Worm (Caenorhabditis elegans) whole organism, L1 larva: ENCODE results near the gene K11G12.6.

Experiments
- aha-1 ChIP-seq: fragments of 150-350 bp; optimal IDR thresholded peaks from 2 replicates; lab custom pipeline; 2014; ENCODE audit warnings: missing biosample characterization, missing genetic modification characterization
- aly-2 ChIP-seq: fragments of 150-350 bp; optimal IDR thresholded peaks from 2 replicates; lab custom pipeline; 2014; ENCODE audit warnings: missing biosample characterization, missing genetic modification characterization
- ama-1 ChIP-seq: fragments of 150-350 bp; optimal IDR thresholded peaks from 2 replicates; lab custom pipeline; 2014
- blmp-1 ChIP-seq: fragments of 150-350 bp; optimal IDR thresholded peaks from 2 replicates; lab custom pipeline; 2014; ENCODE audit warnings: missing biosample characterization, missing genetic modification characterization
- ceh-63 ChIP-seq: fragments of 200-800 bp; sonication (Bioruptor generic); optimal IDR thresholded peaks from 2 replicates; lab custom pipeline; 2018; ENCODE audit warnings: mild to moderate bottlenecking, missing genetic modification characterization, missing compliant biosample characterization
- ceh-82 ChIP-seq, 3 experiments: fragments of 150-350 bp in 1 of 3; sonication (generic microtip) in 2 of 3; optimal IDR thresholded peaks; 2 replicates each; lab custom pipeline; 2014 to 2017; ENCODE audit warnings: missing biosample characterization in 3 of 3, missing genetic modification characterization in 3 of 3
- dpl-1 ChIP-seq, 3 experiments: fragments of 150-350 bp in 2 of 3; sonication (generic microtip) in 1 of 3; optimal IDR thresholded peaks; 2 replicates each; lab custom pipeline; 2014 to 2017; ENCODE audit warnings: missing biosample characterization in 3 of 3, missing genetic modification characterization in 3 of 3, missing genetic modification reagents in 3 of 3
- efl-1 ChIP-seq, 4 experiments: fragments of 150-350 bp; optimal IDR thresholded peaks in 3 of 4; peaks in 1 of 4; 1 replicate in 1 of 4; 2 replicates in 3 of 4; lab custom pipeline; 2014; ENCODE audit warnings: missing biosample characterization in 2 of 4, missing genetic modification characterization in 2 of 4, missing genetic modification reagents in 2 of 4
- egl-13 ChIP-seq: sonication (generic microtip); optimal IDR thresholded peaks from 2 replicates; lab custom pipeline; 2016; ENCODE audit warnings: missing genotype, missing genetic modification reagents, missing genetic modification characterization, missing compliant biosample characterization
- elt-2 ChIP-seq: sonication (generic microtip); optimal IDR thresholded peaks from 2 replicates; lab custom pipeline; 2016; ENCODE audit warnings: missing genetic modification characterization, mild to moderate bottlenecking, inconsistent platforms, missing compliant biosample characterization, missing genetic modification reagents
- elt-3 ChIP-seq, 6 experiments: fragments of 150-350 bp in 1 of 6; sonication (generic microtip); optimal IDR thresholded peaks; 2 replicates each; lab custom pipeline; 2017 to 2018; ENCODE audit warnings: missing biosample characterization in 6 of 6, missing genetic modification characterization in 6 of 6, inconsistent platforms in 1 of 6
- fkh-4 ChIP-seq: sonication (generic microtip); optimal IDR thresholded peaks from 2 replicates; lab custom pipeline; 2016; ENCODE audit warnings: missing compliant biosample characterization, missing genetic modification characterization, borderline replicate concordance
- fos-1 ChIP-seq: fragments of 150-350 bp; optimal IDR thresholded peaks from 2 replicates; lab custom pipeline; 2014; ENCODE audit warnings: missing biosample characterization, missing genetic modification characterization
- grh-1 ChIP-seq: fragments of 200-800 bp; sonication (Bioruptor generic); IDR thresholded peaks from 2 replicates; pipeline ENCODE4 v1.3.6; 2022; ENCODE audit warnings: missing genetic modification reagents, missing genetic modification characterization, missing compliant biosample characterization
- hlh-4 ChIP-seq: sonication (generic microtip); optimal IDR thresholded peaks from 2 replicates; lab custom pipeline; 2016; ENCODE audit warnings: mild to moderate bottlenecking, missing genetic modification characterization, missing compliant biosample characterization
- lin-13 ChIP-seq: fragments of 150-350 bp; optimal IDR thresholded peaks from 2 replicates; lab custom pipeline; 2014; ENCODE audit warnings: missing biosample characterization, missing genetic modification reagents, missing genetic modification characterization
- lin-15B ChIP-seq: fragments of 150-350 bp; sonication (generic microtip); optimal IDR thresholded peaks from 3 replicates; lab custom pipeline; 2014; ENCODE audit warnings: missing biosample characterization, missing genetic modification characterization
- lin-35 ChIP-seq, 2 experiments: fragments of 150-350 bp; optimal IDR thresholded peaks; 2 replicates each; lab custom pipeline; 2014; ENCODE audit warnings: missing biosample characterization in 2 of 2, missing genetic modification characterization in 2 of 2, missing genetic modification reagents in 2 of 2
- lir-3 ChIP-seq: sonication (generic microtip); optimal IDR thresholded peaks from 2 replicates; lab custom pipeline; 2016; ENCODE audit warnings: mild to moderate bottlenecking, missing genetic modification characterization, moderate library complexity, missing compliant biosample characterization; ENCODE audit not compliant: poor library complexity
- lsy-2 ChIP-seq, 2 experiments: fragments of 150-350 bp; optimal IDR thresholded peaks; 2 replicates each; lab custom pipeline; 2014; ENCODE audit warnings: missing biosample characterization in 2 of 2, missing genetic modification characterization in 2 of 2
- mab-9 ChIP-seq: fragments of 200-800 bp; sonication (Bioruptor generic); IDR thresholded peaks from 2 replicates; pipeline ENCODE4 v1.3.6; 2022; ENCODE audit warnings: missing genetic modification reagents, missing genetic modification characterization, missing compliant biosample characterization
- mdl-1 ChIP-seq, 2 experiments: fragments of 150-350 bp; optimal IDR thresholded peaks; 2 replicates each; lab custom pipeline; 2014 to 2017; ENCODE audit warnings: missing biosample characterization in 2 of 2, missing genetic modification characterization in 2 of 2, inconsistent platforms in 1 of 2
- mef-2 ChIP-seq: fragments of 150-350 bp; optimal IDR thresholded peaks from 2 replicates; lab custom pipeline; 2014; ENCODE audit warnings: missing biosample characterization, missing genetic modification characterization
- nhr-11 ChIP-seq: fragments of 150-350 bp; optimal IDR thresholded peaks from 2 replicates; lab custom pipeline; 2014; ENCODE audit warnings: missing biosample characterization, missing genetic modification characterization
- nhr-12 ChIP-seq: sonication (generic microtip); optimal IDR thresholded peaks from 2 replicates; lab custom pipeline; 2017; ENCODE audit warnings: missing biosample characterization, missing genetic modification characterization
- nhr-19 ChIP-seq: fragments of 200-800 bp; sonication (Bioruptor generic); conservative IDR thresholded peaks from 2 replicates; pipeline ENCODE4 v1.3.6; 2022; ENCODE audit warnings: missing genetic modification characterization, missing compliant biosample characterization
- nhr-28 ChIP-seq: fragments of 150-350 bp; optimal IDR thresholded peaks from 2 replicates; lab custom pipeline; 2014; ENCODE audit warnings: missing biosample characterization, missing genetic modification characterization
- nhr-47 ChIP-seq: sonication (generic microtip); optimal IDR thresholded peaks from 2 replicates; lab custom pipeline; 2016; ENCODE audit warnings: mild to moderate bottlenecking, missing genetic modification characterization, moderate library complexity, missing compliant biosample characterization
- nhr-71 ChIP-seq: sonication (generic microtip); optimal IDR thresholded peaks from 2 replicates; lab custom pipeline; 2016; ENCODE audit warnings: mild to moderate bottlenecking, missing genetic modification characterization, moderate library complexity, missing compliant biosample characterization
- nhr-77 ChIP-seq: fragments of 150-350 bp; optimal IDR thresholded peaks from 2 replicates; lab custom pipeline; 2014; ENCODE audit warnings: missing biosample characterization, missing genetic modification characterization
- snpc-4 ChIP-seq: fragments of 150-350 bp; optimal IDR thresholded peaks from 2 replicates; lab custom pipeline; 2014; ENCODE audit warnings: missing biosample characterization, missing genetic modification characterization
- snu-23 ChIP-seq: sonication (generic microtip); optimal IDR thresholded peaks from 2 replicates; lab custom pipeline; 2016; ENCODE audit warnings: missing genetic modification characterization, missing compliant biosample characterization
- sptf-1 ChIP-seq: fragments of 150-350 bp; optimal IDR thresholded peaks from 2 replicates; lab custom pipeline; 2014; ENCODE audit warnings: missing biosample characterization, missing genetic modification characterization
- sup-37 ChIP-seq: fragments of 200-800 bp; sonication (Bioruptor generic); optimal IDR thresholded peaks from 2 replicates; lab custom pipeline; 2018; ENCODE audit warnings: mild to moderate bottlenecking, missing genetic modification characterization, missing compliant biosample characterization
- tbx-2 ChIP-seq: sonication (generic microtip); optimal IDR thresholded peaks from 2 replicates; lab custom pipeline; 2016; ENCODE audit warnings: missing genetic modification characterization, missing compliant biosample characterization
- tlp-1 ChIP-seq: fragments of 150-350 bp; optimal IDR thresholded peaks from 2 replicates; lab custom pipeline; 2014; ENCODE audit warnings: missing biosample characterization, missing genetic modification characterization
- unc-130 ChIP-seq: fragments of 150-350 bp; optimal IDR thresholded peaks from 2 replicates; lab custom pipeline; 2017; ENCODE audit warnings: missing biosample characterization, missing genetic modification characterization, inconsistent platforms
- unc-30 ChIP-seq: sonication (generic microtip); optimal IDR thresholded peaks from 2 replicates; lab custom pipeline; 2017; ENCODE audit warnings: missing biosample characterization, missing genetic modification characterization
- unc-86 ChIP-seq: sonication (generic microtip); optimal IDR thresholded peaks from 2 replicates; lab custom pipeline; 2016; ENCODE audit warnings: missing genetic modification characterization, missing compliant biosample characterization
- unc-98 ChIP-seq: fragments of 200-800 bp; sonication (Bioruptor generic); IDR thresholded peaks from 2 replicates; pipeline ENCODE4 v1.3.6; 2022; ENCODE audit warnings: missing genetic modification characterization, missing compliant biosample characterization
- vab-15 ChIP-seq: sonication (generic microtip); optimal IDR thresholded peaks from 2 replicates; lab custom pipeline; 2017; ENCODE audit warnings: missing genotype, mild to moderate bottlenecking, missing genetic modification characterization, missing compliant biosample characterization
- xbp-1 ChIP-seq: sonication (generic microtip); optimal IDR thresholded peaks from 2 replicates; lab custom pipeline; 2016; ENCODE audit warnings: missing genetic modification characterization, missing compliant biosample characterization
- zag-1 ChIP-seq: fragments of 150-350 bp; optimal IDR thresholded peaks from 2 replicates; lab custom pipeline; 2014; ENCODE audit warnings: missing biosample characterization, missing genetic modification characterization
- ztf-4 ChIP-seq: fragments of 150-350 bp; optimal IDR thresholded peaks from 2 replicates; lab custom pipeline; 2014; ENCODE audit warnings: missing biosample characterization, missing genetic modification characterization

K11G12.6 gene

DNA sequence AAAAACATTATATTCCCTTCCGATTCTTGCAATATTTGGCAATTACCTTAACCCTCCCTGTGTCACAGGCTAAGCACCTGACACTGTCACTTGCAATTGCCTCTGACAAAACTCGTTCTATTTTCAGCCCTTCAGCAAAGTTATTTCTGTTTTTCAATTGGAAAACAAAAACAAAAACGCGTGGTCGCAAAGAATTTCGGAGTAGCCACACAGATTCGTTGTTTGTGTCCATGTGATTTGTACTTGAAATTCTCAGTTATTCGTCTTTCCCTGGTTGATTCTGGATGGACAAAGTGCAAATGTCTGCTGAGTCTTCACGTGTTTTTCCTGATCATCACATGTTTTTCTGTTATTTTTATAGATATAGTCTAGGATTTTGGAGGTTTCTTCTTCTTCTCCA lies 6.0 kb upstream of the K11G12.6 start (continued):
- TF ChIP-seq unc-86: no peak
- no peak for TF ChIP-seq egl-13 (tag; lab: Kevin White, UChicago)
- no peak for TF ChIP-seq unc-98
- peak; percentile 36 to 77 for TF ChIP-seq lsy-2 (tag; optimal IDR thresholded peaks at IDR 0.05; lab: Kevin White, UChicago)
- peak in 1 of 2 experiments; percentile 71 for TF ChIP-seq lin-35 (GFP tag; optimal IDR thresholded peaks at IDR 0.05; lab: Kevin White, UChicago)
- no peak for TF ChIP-seq ceh-63 (GFP tag; lab: Kevin White, UChicago)
- no peak for TF ChIP-seq snpc-4 (tag; lab: Kevin White, UChicago)
- no peak for TF ChIP-seq mab-9 (GFP tag; lab: Robert Waterston, UW)
- TF ChIP-seq hlh-4 (tag; lab: Kevin White, UChicago): no peak
- no peak for TF ChIP-seq elt-2 (tag; lab: Kevin White, UChicago)
- TF ChIP-seq mef-2: peak; percentile 76
- TF ChIP-seq efl-1 (optimal IDR thresholded peaks at IDR 0.05; lab: Kevin White, UChicago): no peak
- no peak for TF ChIP-seq efl-1 (GFP tag; optimal IDR thresholded peaks at IDR 0.05 in 1 of 2; lab: Kevin White, UChicago)
- TF ChIP-seq nhr-71 (tag; lab: Kevin White, UChicago): peak; percentile 88
- no peak for TF ChIP-seq mdl-1 (tag; optimal IDR thresholded peaks at IDR 0.05; lab: Kevin White, UChicago)
- TF ChIP-seq grh-1 (GFP tag; lab: Robert Waterston, UW): peak; percentile 39; the same call in 1 of the 2 replicates
- TF ChIP-seq tlp-1: no peak
- no peak for TF ChIP-seq aly-2 (tag; lab: Kevin White, UChicago)
- no peak for TF ChIP-seq ceh-82 (tag; optimal IDR thresholded peaks at IDR 0.05; lab: Kevin White, UChicago)
- TF ChIP-seq nhr-19 (GFP tag; lab: Robert Waterston, UW): peak; percentile 79
- peak; percentile 29 for TF ChIP-seq lin-13
- TF ChIP-seq lir-3 (tag; lab: Kevin White, UChicago): peak; percentile 36
- TF ChIP-seq sup-37 (GFP tag; lab: Kevin White, UChicago): no peak
- TF ChIP-seq snu-23 (GFP tag; lab: Kevin White, UChicago): peak; percentile 59
- no peak for TF ChIP-seq aha-1 (tag; lab: Kevin White, UChicago)
- TF ChIP-seq ama-1: no peak
- peak; percentile 69 for TF ChIP-seq vab-15 (tag; lab: Kevin White, UChicago)
- no peak for TF ChIP-seq nhr-77 (tag; lab: Kevin White, UChicago)
- no peak for TF ChIP-seq lin-15B (tag; lab: Kevin White, UChicago)
- peak; percentile 44 for TF ChIP-seq tbx-2 (tag; lab: Kevin White, UChicago)
- peak in 2 of 6 experiments; percentile 16 to 63 for TF ChIP-seq elt-3 (tag; optimal IDR thresholded peaks at IDR 0.05; lab: Kevin White, UChicago)
- TF ChIP-seq nhr-28: no peak
- TF ChIP-seq xbp-1 (tag; lab: Kevin White, UChicago): peak; percentile 39
- TF ChIP-seq nhr-47 (tag; lab: Kevin White, UChicago): peak; percentile 39
- TF ChIP-seq zag-1 (tag; lab: Kevin White, UChicago): no peak
- TF ChIP-seq unc-30 (tag; lab: Kevin White, UChicago): no peak
- TF ChIP-seq fos-1 (tag; lab: Kevin White, UChicago): no peak

DNA sequence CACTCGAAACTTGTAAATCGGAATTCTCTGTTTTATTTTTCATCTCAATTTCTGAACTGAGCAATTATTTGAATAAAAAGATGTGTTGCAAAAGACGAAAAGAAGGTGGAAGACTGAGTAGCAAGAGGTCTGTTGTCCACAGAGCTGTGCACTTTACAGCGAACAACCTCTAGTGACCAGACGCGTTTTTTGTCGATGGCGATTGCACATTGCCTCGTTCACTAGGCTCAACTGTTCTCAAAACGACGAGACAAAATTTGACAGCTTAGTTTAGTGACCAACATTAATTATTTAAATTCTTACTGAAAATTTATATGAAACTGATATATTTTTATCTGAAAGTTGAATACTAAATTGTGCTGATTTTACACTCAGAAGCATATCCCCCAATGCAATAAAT lies 3.7 kb upstream of the K11G12.6 start, which contains the start of gene R03E9.2:
Gene R03E9.2, minus strand, starts transcription at position 101 of the 400 bp plus-strand sequence.
- no peak for TF ChIP-seq nhr-28
- TF ChIP-seq nhr-71 (tag; lab: Kevin White, UChicago): no peak
- TF ChIP-seq dpl-1 (GFP tag; optimal IDR thresholded peaks at IDR 0.05; lab: Kevin White, UChicago): no peak
- no peak for TF ChIP-seq unc-130 (tag; lab: Kevin White, UChicago)
- TF ChIP-seq fkh-4: no peak
- TF ChIP-seq nhr-12 (tag; lab: Kevin White, UChicago): no peak
- TF ChIP-seq sptf-1 (tag; lab: Kevin White, UChicago): no peak
- TF ChIP-seq mef-2: no peak
- TF ChIP-seq blmp-1 (tag; lab: Kevin White, UChicago): no peak
- TF ChIP-seq ama-1: no peak
- no peak for TF ChIP-seq lin-35 (GFP tag; optimal IDR thresholded peaks at IDR 0.05; lab: Kevin White, UChicago)
- TF ChIP-seq mdl-1 (tag; optimal IDR thresholded peaks at IDR 0.05; lab: Kevin White, UChicago): no peak
- no peak for TF ChIP-seq egl-13 (tag; lab: Kevin White, UChicago)
- no peak for TF ChIP-seq nhr-11 (tag; lab: Kevin White, UChicago)
- no peak for TF ChIP-seq nhr-77 (tag; lab: Kevin White, UChicago)
- no peak for TF ChIP-seq aly-2 (tag; lab: Kevin White, UChicago)
- TF ChIP-seq ztf-4 (tag; lab: Kevin White, UChicago): no peak
